Fruit fly (Drosophila melanogaster): Measurements from ENCODE around the gene Pus1.

Gene Pus1

DNA sequence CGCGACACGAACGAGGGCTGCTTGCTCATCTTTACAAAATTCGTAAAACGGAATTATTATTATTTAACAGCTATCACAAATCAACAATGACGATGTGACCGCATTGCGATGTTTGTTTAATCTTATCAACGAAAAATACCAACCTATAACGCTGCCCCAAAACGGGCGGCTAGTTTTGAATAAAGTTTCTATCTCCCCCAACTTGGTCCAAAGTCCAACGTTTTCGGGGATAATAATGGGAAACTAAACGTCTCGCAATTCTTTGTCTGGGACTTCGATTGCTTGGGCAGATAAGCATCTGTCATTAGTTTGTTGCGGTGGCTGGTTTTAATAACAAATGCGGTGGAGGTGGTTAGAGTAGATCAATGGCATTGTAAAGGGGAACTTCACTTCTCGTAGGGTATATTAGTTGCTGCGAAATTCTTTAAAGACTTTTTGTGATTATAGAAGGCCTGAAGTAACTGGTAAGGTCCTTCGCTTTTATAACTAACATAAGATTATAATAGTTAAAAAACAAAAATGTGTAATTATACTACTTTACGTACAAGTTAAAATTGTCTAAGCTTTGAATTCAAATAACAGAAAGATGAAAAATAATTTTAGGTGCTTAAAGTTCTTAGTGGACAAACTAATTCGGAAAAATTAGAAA, 32.3 kb downstream of the Pus1 start, which contains the start of gene CG15922 (continued):
- TF ChIP-seq Ets65A (GFP tag), result no peak
- TF ChIP-seq MESR4 (GFP tag; optimal IDR thresholded peaks at IDR 0.05), result peak; percentile 32
- no peak for TF ChIP-seq rib (GFP tag; IDR thresholded peaks at IDR 0.05)
- TF ChIP-seq al (GFP tag; IDR thresholded peaks at IDR 0.05), result no peak
- TF ChIP-seq gro (GFP tag; optimal IDR thresholded peaks at IDR 0.05), result peak; percentile 12
- no peak for TF ChIP-seq stc (GFP tag; IDR thresholded peaks at IDR 0.05)
- TF ChIP-seq CG30020 (tag; optimal IDR thresholded peaks at IDR 0.05), result no peak
- TF ChIP-seq Gsc (GFP tag; IDR thresholded peaks at IDR 0.05), result no peak
- 0 out of 2 replicates have a peak, but pooled peaks have one; percentile 8 for TF ChIP-seq Xrp1 (GFP tag; IDR thresholded peaks at IDR 0.05)
- TF ChIP-seq CG14014 (GFP tag; IDR thresholded peaks at IDR 0.05), result no peak
- no peak for TF ChIP-seq CG10274 (GFP tag; optimal IDR thresholded peaks at IDR 0.05)
- no peak for TF ChIP-seq CG16813 (GFP tag; IDR thresholded peaks at IDR 0.05; ENCODE audit: partially characterized antibody)
- no peak for TF ChIP-seq Oaz (GFP tag; IDR thresholded peaks at IDR 0.05)
- no peak for TF ChIP-seq CG6813 (GFP tag; optimal IDR thresholded peaks at IDR 0.05)
- no peak for TF ChIP-seq Lhr (GFP tag; optimal IDR thresholded peaks at IDR 0.05)
- TF ChIP-seq gcm (GFP tag; optimal IDR thresholded peaks at IDR 0.05), result no peak
- TF ChIP-seq CG34422 (GFP tag; IDR thresholded peaks at IDR 0.05), result no peak
- peak; percentile 22 for TF ChIP-seq CG13775 (GFP tag; optimal IDR thresholded peaks at IDR 0.05)
- TF ChIP-seq CG33557 (GFP tag; optimal IDR thresholded peaks at IDR 0.05), result no peak
- TF ChIP-seq NC2α (GFP tag; optimal IDR thresholded peaks at IDR 0.05), result no peak
- TF ChIP-seq sd (tag; optimal IDR thresholded peaks at IDR 0.05), result peak; percentile 45
- TF ChIP-seq CG7987 (GFP tag; optimal IDR thresholded peaks at IDR 0.05), result no peak
- no peak for TF ChIP-seq CG11696 (GFP tag; IDR thresholded peaks at IDR 0.05)
- TF ChIP-seq unc-4 (GFP tag; IDR thresholded peaks at IDR 0.05; ENCODE audit: partially characterized antibody), result 0 out of 2 replicates have a peak, but pooled peaks have one; percentile 13
- peak; percentile 20 for TF ChIP-seq BEAF-32 (GFP tag; optimal IDR thresholded peaks at IDR 0.05)
- peak; percentile 3 for TF ChIP-seq Myb (GFP tag; optimal IDR thresholded peaks at IDR 0.05)
- no peak for TF ChIP-seq CG13894 (tag; optimal IDR thresholded peaks at IDR 0.05)
- TF ChIP-seq CG17912 (GFP tag; optimal IDR thresholded peaks at IDR 0.05), result no peak
- TF ChIP-seq CG4854 (GFP tag; optimal IDR thresholded peaks at IDR 0.05), result no peak
- TF ChIP-seq D19B (GFP tag; optimal IDR thresholded peaks at IDR 0.05), result peak; percentile 67
- peak; percentile 10 for TF ChIP-seq CG30403 (GFP tag; optimal IDR thresholded peaks at IDR 0.05)
- no peak for TF ChIP-seq knrl (GFP tag; IDR thresholded peaks at IDR 0.05; ENCODE audit: partially characterized antibody)
- TF ChIP-seq CG8281 (tag; optimal IDR thresholded peaks at IDR 0.05), result no peak
- no peak for TF ChIP-seq CG6254 (GFP tag; optimal IDR thresholded peaks at IDR 0.05)
- TF ChIP-seq vvl (GFP tag; IDR thresholded peaks at IDR 0.05), result peak; percentile 27; the same call in 1 of the 2 replicates
- peak; percentile 14 for TF ChIP-seq Max (GFP tag; optimal IDR thresholded peaks at IDR 0.05)
- TF ChIP-seq CG18011 (GFP tag; optimal IDR thresholded peaks at IDR 0.05), result no peak
- no peak for TF ChIP-seq Sry-β (GFP tag; optimal IDR thresholded peaks at IDR 0.05)
- no peak for TF ChIP-seq CG4282 (GFP tag; optimal IDR thresholded peaks at IDR 0.05)
- TF ChIP-seq HLH54F (GFP tag; optimal IDR thresholded peaks at IDR 0.05), result peak; percentile 9
- TF ChIP-seq lilli (GFP tag; optimal IDR thresholded peaks at IDR 0.05), result peak; percentile 44
- peak; percentile 30 for TF ChIP-seq az2 (GFP tag; optimal IDR thresholded peaks at IDR 0.05)
- no peak; the same call in 1 of the 2 replicates for TF ChIP-seq Atf6 (GFP tag; IDR thresholded peaks at IDR 0.05)
- TF ChIP-seq CG14441 (GFP tag; IDR thresholded peaks at IDR 0.05), result peak; percentile 34; the same call in 1 of the 2 replicates
- no peak for TF ChIP-seq ci (GFP tag; IDR thresholded peaks at IDR 0.05)
- TF ChIP-seq Hr78 (GFP tag; optimal IDR thresholded peaks at IDR 0.05), result no peak
- no peak for TF ChIP-seq ATbp (GFP tag; optimal IDR thresholded peaks at IDR 0.05)
- no peak; the same call in 2 of the 3 replicates for TF ChIP-seq row (GFP tag; IDR thresholded peaks at IDR 0.05)
- no peak for TF ChIP-seq jing (GFP tag; optimal IDR thresholded peaks at IDR 0.05)
- TF ChIP-seq Ada2b (GFP tag; IDR thresholded peaks at IDR 0.05), result no peak

Measured in whole organism, embryonic.